Worm (Caenorhabditis elegans) whole organism, L1 larva: ENCODE results near the gene ZK673.6.

Experiments
- aha-1 ChIP-seq: fragments of 150-350 bp; optimal IDR thresholded peaks from 2 replicates; lab custom pipeline; 2014; ENCODE audit warnings: missing biosample characterization, missing genetic modification characterization
- ama-1 ChIP-seq: fragments of 150-350 bp; optimal IDR thresholded peaks from 2 replicates; lab custom pipeline; 2014
- ceh-63 ChIP-seq: fragments of 200-800 bp; sonication (Bioruptor generic); optimal IDR thresholded peaks from 2 replicates; lab custom pipeline; 2018; ENCODE audit warnings: mild to moderate bottlenecking, missing genetic modification characterization, missing compliant biosample characterization
- ceh-8 ChIP-seq: fragments of 200-800 bp; sonication (Bioruptor generic); optimal IDR thresholded peaks from 2 replicates; lab custom pipeline; 2018; ENCODE audit warnings: mild to moderate bottlenecking, missing genetic modification characterization, moderate library complexity, missing compliant biosample characterization
- ceh-82 ChIP-seq, 3 experiments: fragments of 150-350 bp in 1 of 3; sonication (generic microtip) in 2 of 3; optimal IDR thresholded peaks; 2 replicates each; lab custom pipeline; 2014 to 2017; ENCODE audit warnings: missing biosample characterization in 3 of 3, missing genetic modification characterization in 3 of 3
- dsc-1 ChIP-seq: sonication (generic microtip); optimal IDR thresholded peaks from 2 replicates; lab custom pipeline; 2016; ENCODE audit warnings: mild to moderate bottlenecking, missing genetic modification characterization, missing compliant biosample characterization
- efl-1 ChIP-seq, 4 experiments: fragments of 150-350 bp; optimal IDR thresholded peaks in 3 of 4; peaks in 1 of 4; 1 replicate in 1 of 4; 2 replicates in 3 of 4; lab custom pipeline; 2014; ENCODE audit warnings: missing biosample characterization in 2 of 4, missing genetic modification characterization in 2 of 4, missing genetic modification reagents in 2 of 4
- efl-3 ChIP-seq: fragments of 200-800 bp; sonication (Bioruptor generic); optimal IDR thresholded peaks from 2 replicates; lab custom pipeline; 2018; ENCODE audit warnings: mild to moderate bottlenecking, missing genetic modification characterization, missing compliant biosample characterization
- egl-13 ChIP-seq: sonication (generic microtip); optimal IDR thresholded peaks from 2 replicates; lab custom pipeline; 2016; ENCODE audit warnings: missing genotype, missing genetic modification reagents, missing genetic modification characterization, missing compliant biosample characterization
- fkh-8 ChIP-seq: sonication (generic microtip); optimal IDR thresholded peaks from 2 replicates; lab custom pipeline; 2016; ENCODE audit warnings: mild to moderate bottlenecking, missing genetic modification characterization, missing compliant biosample characterization
- hlh-17 ChIP-seq: fragments of 200-800 bp; sonication (Bioruptor generic); optimal IDR thresholded peaks from 2 replicates; lab custom pipeline; 2018; ENCODE audit warnings: missing genetic modification characterization, mild to moderate bottlenecking, missing compliant biosample characterization, moderate library complexity, borderline replicate concordance
- irx-1 ChIP-seq: sonication (generic microtip); optimal IDR thresholded peaks from 2 replicates; lab custom pipeline; 2016; ENCODE audit warnings: missing genetic modification characterization, missing compliant biosample characterization
- lir-3 ChIP-seq: sonication (generic microtip); optimal IDR thresholded peaks from 2 replicates; lab custom pipeline; 2016; ENCODE audit warnings: mild to moderate bottlenecking, missing genetic modification characterization, moderate library complexity, missing compliant biosample characterization; ENCODE audit not compliant: poor library complexity
- mep-1 ChIP-seq: fragments of 150-350 bp; optimal IDR thresholded peaks from 2 replicates; lab custom pipeline; 2014; ENCODE audit warnings: missing biosample characterization, missing genetic modification characterization
- nhr-19 ChIP-seq: fragments of 200-800 bp; sonication (Bioruptor generic); conservative IDR thresholded peaks from 2 replicates; pipeline ENCODE4 v1.3.6; 2022; ENCODE audit warnings: missing genetic modification characterization, missing compliant biosample characterization
- nhr-28 ChIP-seq: fragments of 150-350 bp; optimal IDR thresholded peaks from 2 replicates; lab custom pipeline; 2014; ENCODE audit warnings: missing biosample characterization, missing genetic modification characterization
- nhr-76 ChIP-seq: sonication (generic microtip); optimal IDR thresholded peaks from 2 replicates; lab custom pipeline; 2017; ENCODE audit warnings: missing biosample characterization, missing genetic modification characterization
- nhr-85 ChIP-seq: sonication (generic microtip); peaks from one replicate; lab custom pipeline; 2016; ENCODE audit warnings: missing genetic modification characterization, inconsistent platforms, missing compliant biosample characterization
- nhr-90 ChIP-seq: sonication (generic microtip); optimal IDR thresholded peaks from 2 replicates; lab custom pipeline; 2016; ENCODE audit warnings: mild to moderate bottlenecking, missing genetic modification characterization, missing compliant biosample characterization; ENCODE audit not compliant: poor library complexity
- pag-3 ChIP-seq: sonication (generic microtip); optimal IDR thresholded peaks from 2 replicates; lab custom pipeline; 2017; ENCODE audit warnings: missing genetic modification characterization, mild to moderate bottlenecking, missing compliant biosample characterization, antibody characterized with exemption, borderline replicate concordance; ENCODE audit not compliant: insufficient read depth
- pax-3 ChIP-seq: fragments of 200-800 bp; sonication (Bioruptor generic); optimal IDR thresholded peaks from 2 replicates; lab custom pipeline; 2018; ENCODE audit warnings: mild to moderate bottlenecking, missing genetic modification characterization, moderate library complexity, missing compliant biosample characterization
- pqm-1 ChIP-seq: sonication (generic microtip); optimal IDR thresholded peaks from 3 replicates; lab custom pipeline; 2017; ENCODE audit warnings: missing biosample characterization, missing genetic modification characterization
- sptf-1 ChIP-seq: fragments of 150-350 bp; optimal IDR thresholded peaks from 2 replicates; lab custom pipeline; 2014; ENCODE audit warnings: missing biosample characterization, missing genetic modification characterization
- tbx-2 ChIP-seq: sonication (generic microtip); optimal IDR thresholded peaks from 2 replicates; lab custom pipeline; 2016; ENCODE audit warnings: missing genetic modification characterization, missing compliant biosample characterization
- unc-130 ChIP-seq: fragments of 150-350 bp; optimal IDR thresholded peaks from 2 replicates; lab custom pipeline; 2017; ENCODE audit warnings: missing biosample characterization, missing genetic modification characterization, inconsistent platforms
- unc-62 ChIP-seq: fragments of 150-350 bp; optimal IDR thresholded peaks from 2 replicates; lab custom pipeline; 2014; ENCODE audit warnings: missing biosample characterization, missing genetic modification reagents, missing genetic modification characterization
- vab-15 ChIP-seq: sonication (generic microtip); optimal IDR thresholded peaks from 2 replicates; lab custom pipeline; 2017; ENCODE audit warnings: missing genotype, mild to moderate bottlenecking, missing genetic modification characterization, missing compliant biosample characterization
- zag-1 ChIP-seq: fragments of 150-350 bp; optimal IDR thresholded peaks from 2 replicates; lab custom pipeline; 2014; ENCODE audit warnings: missing biosample characterization, missing genetic modification characterization
- zip-4 ChIP-seq: fragments of 200-800 bp; sonication (Bioruptor generic); optimal IDR thresholded peaks from 2 replicates; lab custom pipeline; 2018; ENCODE audit warnings: mild to moderate bottlenecking, missing genetic modification characterization, moderate library complexity, missing compliant biosample characterization
- ztf-11 ChIP-seq, 2 experiments: sonication (generic microtip); optimal IDR thresholded peaks; 2 replicates each; lab custom pipeline; 2016 to 2017; ENCODE audit warnings: missing genetic modification characterization in 2 of 2, missing biosample characterization in 1 of 2, missing compliant biosample characterization in 1 of 2
- ztf-4 ChIP-seq: fragments of 150-350 bp; optimal IDR thresholded peaks from 2 replicates; lab custom pipeline; 2014; ENCODE audit warnings: missing biosample characterization, missing genetic modification characterization

Gene ZK673.6

ce11 chrII:10482899-10483298, 18.8 kb upstream of the ZK673.6 start:
- TF ChIP-seq ztf-11 (tag; optimal IDR thresholded peaks at IDR 0.05; lab: Kevin White, UChicago), result no peak
- no peak for TF ChIP-seq hlh-17 (GFP tag; lab: Kevin White, UChicago)
- no peak for TF ChIP-seq zag-1 (tag; lab: Kevin White, UChicago)
- TF ChIP-seq nhr-19 (GFP tag; lab: Robert Waterston, UW), result no peak
- TF ChIP-seq nhr-76, result no peak
- TF ChIP-seq egl-13 (tag; lab: Kevin White, UChicago), result no peak
- TF ChIP-seq ceh-8 (GFP tag; lab: Kevin White, UChicago), result no peak
- TF ChIP-seq vab-15 (tag; lab: Kevin White, UChicago), result no peak
- no peak for TF ChIP-seq ztf-4 (tag; lab: Kevin White, UChicago)
- no peak for TF ChIP-seq lir-3 (tag; lab: Kevin White, UChicago)

ce11 chrII:10481824-10482556, 17.9 kb upstream of the ZK673.6 start, which contains the start of the genes clec-60 and ZK666.11:
TSS of gene clec-60 (minus strand) at chrII:10481874.
TSS of gene ZK666.11 (plus strand) at chrII:10482522.
- TF ChIP-seq nhr-85 (tag; lab: Kevin White, UChicago), result peak; percentile 21
- TF ChIP-seq ztf-11 (tag; optimal IDR thresholded peaks at IDR 0.05; lab: Kevin White, UChicago), result no peak
- TF ChIP-seq sptf-1 (tag; lab: Kevin White, UChicago), result no peak
- TF ChIP-seq efl-1 (optimal IDR thresholded peaks at IDR 0.05; lab: Kevin White, UChicago), result no peak
- peak in 1 of 2 experiments; percentile 56 for TF ChIP-seq efl-1 (GFP tag; optimal IDR thresholded peaks at IDR 0.05 in 1 of 2; lab: Kevin White, UChicago)
- no peak for TF ChIP-seq tbx-2
- no peak for TF ChIP-seq nhr-90 (tag; lab: Kevin White, UChicago)

ce11 chrII:10480043-10480442, 15.9 kb upstream of the ZK673.6 start:
- TF ChIP-seq ceh-63 (GFP tag; lab: Kevin White, UChicago), result no peak

ce11 chrII:10479348-10479747, 15.2 kb upstream of the ZK673.6 start, which contains the start of gene clec-59:
TSS of gene clec-59 (minus strand) at chrII:10479448.
- TF ChIP-seq zip-4 (no peak), ama-1 (lab: Kevin White, UChicago) (no peak), unc-62 (GFP tag; lab: Kevin White, UChicago) (no peak), nhr-90 (tag; lab: Kevin White, UChicago) (no peak), nhr-28 (no peak), efl-3 (GFP tag; lab: Kevin White, UChicago) (no peak), ceh-82 (tag; optimal IDR thresholded peaks at IDR 0.05; lab: Kevin White, UChicago) (no peak), tbx-2 (no peak), pax-3 (no peak)
- TF ChIP-seq, all 84 proteins: peak for 0

ce11 chrII:10476959-10477358, 12.8 kb upstream of the ZK673.6 start, which contains the start of gene ZK666.4:
TSS of gene ZK666.4 (plus strand) at chrII:10477259.
- no peak for TF ChIP-seq irx-1 (tag; lab: Kevin White, UChicago)
- no peak for TF ChIP-seq pqm-1 (tag; lab: Kevin White, UChicago)
- no peak for TF ChIP-seq pag-3 (tag; lab: Kevin White, UChicago)
- TF ChIP-seq egl-13 (tag; lab: Kevin White, UChicago), result no peak
- no peak for TF ChIP-seq unc-130 (tag; lab: Kevin White, UChicago)
- no peak for TF ChIP-seq lir-3 (tag; lab: Kevin White, UChicago)
- no peak for TF ChIP-seq dsc-1 (tag; lab: Kevin White, UChicago)
- TF ChIP-seq aha-1 (tag; lab: Kevin White, UChicago), result no peak
- no peak for TF ChIP-seq mep-1 (tag; lab: Kevin White, UChicago)
- no peak for TF ChIP-seq fkh-8
- TF ChIP-seq, all 84 proteins: peak for 0
